Fruit fly (Drosophila melanogaster) Kc167 (cell line): Measurements from ENCODE around the gene ppk31.

Source experiments
- Sin3A ChIP-seq: fragments of >200 bp; optimal IDR thresholded peaks from 2 replicates; lab custom pipeline; 2018; ENCODE audit warnings: missing external identifiers
- h ChIP-seq: fragments of >200 bp; optimal IDR thresholded peaks from 3 replicates; lab custom pipeline; 2018; ENCODE audit warnings: missing external identifiers
- ttk ChIP-seq: sonication (Bioruptor generic); optimal IDR thresholded peaks from 2 replicates; lab custom pipeline; 2017; ENCODE audit warnings: missing external identifiers

DNA sequence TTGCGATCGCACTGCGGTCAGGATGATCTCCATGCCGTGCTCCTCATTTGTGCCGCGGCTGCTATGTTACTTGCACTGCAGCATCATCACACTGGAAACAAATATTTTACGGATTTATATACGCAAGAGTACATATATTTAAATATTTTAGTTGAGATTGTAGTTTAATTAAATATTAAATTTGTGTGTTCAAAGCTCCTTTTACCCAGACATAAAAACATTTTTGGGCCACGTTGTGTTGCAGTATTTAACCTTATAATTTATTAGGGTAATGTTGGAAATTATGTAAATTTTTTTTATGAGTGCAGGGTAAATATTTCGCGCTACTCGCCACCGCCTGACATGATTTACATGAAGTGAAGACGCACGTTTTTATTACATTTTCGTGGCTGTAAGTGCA, 34.7 kb downstream of the ppk31 start:
- TF ChIP-seq h (lab: Kevin White, UChicago) = no peak
- no peak for TF ChIP-seq Sin3A (lab: Kevin White, UChicago)
- no peak for TF ChIP-seq ttk
